Worm (Caenorhabditis elegans): Measurements from ENCODE around the gene C03B1.3.

DNA sequence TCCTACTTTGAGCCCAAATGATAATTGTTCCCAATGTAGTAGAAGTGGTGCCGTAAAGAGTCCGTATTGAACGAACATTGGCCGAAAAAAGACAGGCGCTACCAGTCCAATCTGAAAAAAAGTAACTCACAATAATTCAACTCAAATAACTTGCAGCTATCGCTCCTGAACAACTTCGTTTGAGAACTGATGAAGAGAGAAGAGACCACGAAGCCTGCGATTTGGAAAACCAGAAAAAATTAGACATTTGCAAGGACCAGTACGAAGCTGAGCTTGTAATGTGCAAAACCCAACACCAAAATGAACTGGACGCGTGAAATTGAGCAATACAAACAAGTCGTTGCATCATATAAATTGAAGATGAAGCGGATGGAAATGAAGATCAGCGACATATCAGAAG is 8.6 kb downstream of the C03B1.3 start, which contains the start of gene C03B1.1:
- TF ChIP-seq elt-1 (tag; optimal IDR thresholded peaks at IDR 0.05; ENCODE audit: borderline replicate concordance, insufficient read depth) (no peak), lin-13 (tag; optimal IDR thresholded peaks at IDR 0.05) (no peak), mep-1 (tag; optimal IDR thresholded peaks at IDR 0.05) (no peak), mab-5 (tag; optimal IDR thresholded peaks at IDR 0.05) (no peak), sem-2 (GFP tag; optimal IDR thresholded peaks at IDR 0.05) (no peak), lsy-2 (tag; optimal IDR thresholded peaks at IDR 0.05) (no peak), snpc-4 (tag; optimal IDR thresholded peaks at IDR 0.05) (no peak), nhr-237 (tag; optimal IDR thresholded peaks at IDR 0.05) (no peak), unc-62 (GFP tag; optimal IDR thresholded peaks at IDR 0.05) (no peak), elt-3 (tag; optimal IDR thresholded peaks at IDR 0.05) (no peak)
